Worm (Caenorhabditis elegans) whole organism, late embryonic: Measurements from ENCODE around the gene rga-4.
A peak's percentile ranks its signal among the peaks of the same experiment; 100 is the strongest.

Source experiments
- C08G9.2 ChIP-seq: sonication (generic microtip); optimal IDR thresholded peaks from 2 replicates; lab custom pipeline; 2016; ENCODE audit warnings: mild to moderate bottlenecking, missing genetic modification characterization, moderate library complexity, missing compliant biosample characterization
- C38D4.7 ChIP-seq: fragments of 200-800 bp; sonication (Bioruptor generic); optimal IDR thresholded peaks from 2 replicates; lab custom pipeline; 2018; ENCODE audit warnings: mild to moderate bottlenecking, missing genetic modification characterization, moderate library complexity, missing compliant biosample characterization
- F13H6.1 ChIP-seq: sonication (generic microtip); optimal IDR thresholded peaks from 2 replicates; lab custom pipeline; 2016; ENCODE audit warnings: missing genetic modification characterization, missing compliant biosample characterization
- K02D7.2 ChIP-seq: sonication (generic microtip); optimal IDR thresholded peaks from 2 replicates; lab custom pipeline; 2017; ENCODE audit warnings: mild to moderate bottlenecking, missing genetic modification characterization, missing compliant biosample characterization
- K09A11.1 ChIP-seq: sonication (generic microtip); optimal IDR thresholded peaks from 2 replicates; lab custom pipeline; 2017; ENCODE audit warnings: antibody characterized with exemption, mild to moderate bottlenecking, missing genetic modification characterization, missing compliant biosample characterization; ENCODE audit not compliant: insufficient read depth
- Y22D7AL.16 ChIP-seq: sonication (generic microtip); optimal IDR thresholded peaks from 2 replicates; lab custom pipeline; 2016; ENCODE audit warnings: missing genetic modification characterization, missing compliant biosample characterization
- ama-1 ChIP-seq: fragments of 150-350 bp; optimal IDR thresholded peaks from 2 replicates; lab custom pipeline; 2014
- ceh-14 ChIP-seq: sonication (generic microtip); optimal IDR thresholded peaks from 2 replicates; lab custom pipeline; 2016; ENCODE audit warnings: missing genotype, missing genetic modification characterization, missing compliant biosample characterization
- ceh-18 ChIP-seq: sonication (generic microtip); optimal IDR thresholded peaks from 2 replicates; lab custom pipeline; 2016; ENCODE audit warnings: missing genetic modification characterization, missing compliant biosample characterization
- ceh-45 ChIP-seq: fragments of 200-800 bp; sonication (Bioruptor generic); IDR thresholded peaks from 2 replicates; pipeline ENCODE4 v1.3.6; 2022; ENCODE audit warnings: missing genetic modification reagents, missing genetic modification characterization, missing compliant biosample characterization
- ceh-48 ChIP-seq: sonication (generic microtip); optimal IDR thresholded peaks from 2 replicates; lab custom pipeline; 2016; ENCODE audit warnings: missing genetic modification characterization, inconsistent platforms, missing compliant biosample characterization
- ceh-6 ChIP-seq: fragments of 200-800 bp; sonication (Bioruptor generic); optimal IDR thresholded peaks from 2 replicates; lab custom pipeline; 2018; ENCODE audit warnings: mild to moderate bottlenecking, missing genetic modification characterization, missing compliant biosample characterization
- dmd-4 ChIP-seq: sonication (generic microtip); optimal IDR thresholded peaks from 2 replicates; lab custom pipeline; 2016; ENCODE audit warnings: borderline replicate concordance, missing genetic modification characterization, missing compliant biosample characterization
- dve-1 ChIP-seq: sonication (generic microtip); optimal IDR thresholded peaks from 2 replicates; lab custom pipeline; 2017; ENCODE audit warnings: antibody characterized with exemption, mild to moderate bottlenecking, missing genetic modification characterization, missing compliant biosample characterization
- elt-2 ChIP-seq: sonication (generic microtip); optimal IDR thresholded peaks from 2 replicates; lab custom pipeline; 2016; ENCODE audit warnings: missing genetic modification reagents, missing genetic modification characterization, missing compliant biosample characterization
- elt-4 ChIP-seq: sonication (generic microtip); optimal IDR thresholded peaks from 2 replicates; lab custom pipeline; 2016; ENCODE audit warnings: missing genetic modification characterization, missing compliant biosample characterization
- fax-1 ChIP-seq: sonication (generic microtip); optimal IDR thresholded peaks from 2 replicates; lab custom pipeline; 2016; ENCODE audit warnings: missing genotype, missing genetic modification characterization, missing compliant biosample characterization
- fkh-6 ChIP-seq: sonication (generic microtip); optimal IDR thresholded peaks from 2 replicates; lab custom pipeline; 2016; ENCODE audit warnings: missing genetic modification characterization, missing compliant biosample characterization
- hlh-13 ChIP-seq: fragments of 200-800 bp; sonication (Bioruptor generic); optimal IDR thresholded peaks from 2 replicates; lab custom pipeline; 2018; ENCODE audit warnings: mild to moderate bottlenecking, missing genetic modification characterization, missing compliant biosample characterization
- hlh-15 ChIP-seq: sonication (generic microtip); optimal IDR thresholded peaks from 2 replicates; lab custom pipeline; 2016; ENCODE audit warnings: missing genetic modification characterization, missing compliant biosample characterization
- hlh-30 ChIP-seq: sonication (generic microtip); optimal IDR thresholded peaks from 2 replicates; lab custom pipeline; 2017; ENCODE audit warnings: antibody characterized with exemption, missing genetic modification characterization, missing compliant biosample characterization; ENCODE audit not compliant: insufficient read depth
- hlh-6 ChIP-seq: sonication (generic microtip); optimal IDR thresholded peaks from 2 replicates; lab custom pipeline; 2016; ENCODE audit warnings: missing genotype, missing genetic modification characterization, missing compliant biosample characterization
- lim-6 ChIP-seq: sonication (generic microtip); optimal IDR thresholded peaks from 2 replicates; lab custom pipeline; 2016; ENCODE audit warnings: missing genetic modification characterization, missing compliant biosample characterization
- lin-11 ChIP-seq: fragments of 200-800 bp; sonication (Bioruptor generic); optimal IDR thresholded peaks from 2 replicates; lab custom pipeline; 2018; ENCODE audit warnings: mild to moderate bottlenecking, missing genetic modification characterization, missing compliant biosample characterization
- mec-3 ChIP-seq: sonication (generic microtip); optimal IDR thresholded peaks from 2 replicates; lab custom pipeline; 2016; ENCODE audit warnings: borderline replicate concordance, missing genetic modification characterization, missing compliant biosample characterization
- nhr-11 ChIP-seq: fragments of 150-350 bp; optimal IDR thresholded peaks from 2 replicates; lab custom pipeline; 2014; ENCODE audit warnings: missing biosample characterization, missing genetic modification characterization
- npax-4 ChIP-seq: sonication (generic microtip); optimal IDR thresholded peaks from 2 replicates; lab custom pipeline; 2016; ENCODE audit warnings: missing genetic modification characterization, missing compliant biosample characterization
- pag-3 ChIP-seq: sonication (generic microtip); optimal IDR thresholded peaks from 2 replicates; lab custom pipeline; 2016; ENCODE audit warnings: missing compliant biosample characterization, missing genetic modification characterization, borderline replicate concordance
- pat-9 ChIP-seq: fragments of 200-800 bp; sonication (Bioruptor generic); optimal IDR thresholded peaks from 2 replicates; lab custom pipeline; 2018; ENCODE audit warnings: mild to moderate bottlenecking, missing genetic modification characterization, moderate library complexity, missing compliant biosample characterization
- pha-4 ChIP-seq: fragments of 150-350 bp; optimal IDR thresholded peaks from 2 replicates; lab custom pipeline; 2018; ENCODE audit warnings: missing biosample characterization, missing genetic modification reagents, missing genetic modification characterization
- pqm-1 ChIP-seq: sonication (generic microtip); optimal IDR thresholded peaks from 2 replicates; lab custom pipeline; 2016; ENCODE audit warnings: missing genetic modification characterization, missing compliant biosample characterization
- sox-4 ChIP-seq: sonication (generic microtip); optimal IDR thresholded peaks from 2 replicates; lab custom pipeline; 2017; ENCODE audit warnings: mild to moderate bottlenecking, missing genetic modification characterization, inconsistent platforms, missing compliant biosample characterization
- tbx-2 ChIP-seq: sonication (generic microtip); optimal IDR thresholded peaks from 2 replicates; lab custom pipeline; 2016; ENCODE audit warnings: missing genetic modification characterization, missing compliant biosample characterization
- tbx-7 ChIP-seq: sonication (generic microtip); optimal IDR thresholded peaks from 2 replicates; lab custom pipeline; 2016; ENCODE audit warnings: missing genotype, missing genetic modification characterization, missing compliant biosample characterization
- ttx-3 ChIP-seq: sonication (generic microtip); optimal IDR thresholded peaks from 2 replicates; lab custom pipeline; 2016; ENCODE audit warnings: missing genetic modification reagents, missing genetic modification characterization, missing compliant biosample characterization
- unc-55 ChIP-seq: sonication (generic microtip); optimal IDR thresholded peaks from 2 replicates; lab custom pipeline; 2017; ENCODE audit warnings: missing biosample characterization, missing genetic modification reagents, missing genetic modification characterization
- unc-86 ChIP-seq: sonication (generic microtip); optimal IDR thresholded peaks from 2 replicates; lab custom pipeline; 2016; ENCODE audit warnings: missing genetic modification characterization, missing compliant biosample characterization

rga-4 gene

DNA sequence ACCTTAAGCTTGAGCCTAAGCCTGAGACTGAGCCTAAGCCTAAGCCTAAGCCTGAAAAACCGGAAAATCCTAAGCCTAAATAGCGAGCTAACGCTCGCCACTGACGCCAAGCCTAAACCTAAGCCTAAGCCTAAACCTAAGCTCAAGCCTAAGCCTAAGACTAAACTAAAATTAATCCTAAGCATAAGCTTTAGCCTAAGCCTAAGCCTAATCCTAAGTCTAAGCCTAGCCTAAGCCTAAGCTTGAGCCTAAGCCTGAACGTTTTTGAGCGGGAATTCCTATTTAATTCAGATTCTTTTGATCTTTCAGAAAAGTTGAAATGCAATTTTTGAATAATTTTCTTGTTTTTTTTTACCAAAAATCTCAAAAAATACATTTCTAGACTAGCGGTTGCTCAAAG, 33.1 kb upstream of the rga-4 start:
- TF ChIP-seq dve-1 (peak; percentile 62), pha-4 (no peak), npax-4 (tag; lab: Kevin White, UChicago) (no peak), ceh-14 (no peak), dmd-4 (tag; lab: Kevin White, UChicago) (no peak)

DNA sequence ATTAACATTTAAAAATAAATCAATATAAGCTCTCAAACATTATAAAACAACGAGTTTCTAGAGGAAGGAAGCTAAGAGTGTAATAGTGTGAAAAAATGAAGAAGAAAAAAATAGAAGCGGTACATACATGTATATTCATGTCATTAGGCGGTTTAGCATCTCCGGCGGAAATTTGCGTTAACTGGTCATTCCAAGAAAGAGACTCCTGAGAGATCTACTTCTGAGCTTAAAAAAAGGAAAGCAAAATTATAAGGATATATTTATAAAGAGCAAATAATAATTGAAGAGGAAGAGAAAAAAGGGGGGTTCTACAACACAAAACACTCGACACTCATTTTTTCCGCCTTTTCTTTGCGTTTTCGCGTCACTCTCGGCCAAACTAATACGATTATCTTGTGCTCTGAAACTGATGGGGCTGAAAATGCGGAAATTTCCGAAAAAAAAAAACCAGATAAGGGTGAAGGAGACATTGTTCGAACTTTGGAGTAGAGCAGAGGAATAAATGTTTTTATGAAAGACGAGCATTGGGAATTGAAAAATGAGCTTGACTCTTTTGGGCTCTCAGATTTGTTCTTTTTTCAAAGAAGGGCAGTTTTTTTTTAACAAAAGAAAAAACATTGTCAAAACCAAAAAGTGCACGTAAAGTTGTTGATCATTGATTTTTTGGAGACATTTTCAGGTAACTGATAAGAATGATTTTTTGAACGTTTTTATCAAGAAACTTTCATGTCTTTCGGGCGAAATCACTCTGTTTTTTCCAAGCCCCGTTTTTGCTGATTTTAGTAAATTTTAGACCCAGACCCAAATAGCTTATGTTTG, 31.8 kb upstream of the rga-4 start:
- TF ChIP-seq ceh-6 (no peak), elt-2 (tag; lab: Kevin White, UChicago) (no peak), ceh-18 (tag; lab: Kevin White, UChicago) (no peak), fax-1 (tag; lab: Kevin White, UChicago) (no peak), unc-55 (GFP tag; lab: Kevin White, UChicago) (no peak), C38D4.7 (GFP tag; lab: Kevin White, UChicago) (no peak), lim-6 (tag; lab: Kevin White, UChicago) (no peak), F13H6.1 (tag; lab: Kevin White, UChicago) (no peak), tbx-2 (no peak), pag-3 (tag; lab: Kevin White, UChicago) (no peak), nhr-11 (tag; lab: Kevin White, UChicago) (no peak), tbx-7 (tag; lab: Kevin White, UChicago) (no peak), K09A11.1 (no peak), lin-11 (tag; lab: Kevin White, UChicago) (no peak)
- TF ChIP-seq, all 69 proteins: peak for 0

DNA sequence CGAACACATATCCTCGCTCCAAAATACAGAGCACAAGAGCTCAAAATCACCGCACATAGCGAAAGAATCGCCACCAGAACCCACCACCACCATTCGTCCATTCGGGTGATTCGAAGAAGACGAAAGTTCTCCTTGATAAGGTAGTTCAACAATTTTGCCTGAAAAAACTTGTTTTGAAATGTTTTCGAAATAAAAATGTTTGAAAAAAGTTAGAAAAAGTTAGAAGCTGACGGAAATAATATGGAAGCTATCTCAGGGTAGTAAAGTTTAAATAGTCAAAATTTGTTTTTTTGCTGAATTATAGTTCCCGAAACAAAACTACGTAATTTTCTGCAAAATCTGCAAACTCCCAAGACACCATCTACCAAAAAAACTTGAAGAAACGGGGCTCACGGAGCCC, 28.4 kb upstream of the rga-4 start, which contains the start of gene snt-5:
snt-5 (minus strand) TSS at position 101 of the 400 bp plus-strand sequence.
- no peak for TF ChIP-seq hlh-6 (tag; lab: Kevin White, UChicago)
- no peak for TF ChIP-seq nhr-11 (tag; lab: Kevin White, UChicago)
- no peak for TF ChIP-seq hlh-30 (tag; lab: Kevin White, UChicago)
- no peak for TF ChIP-seq ttx-3
- no peak for TF ChIP-seq hlh-15 (tag; lab: Kevin White, UChicago)
- no peak for TF ChIP-seq hlh-13 (GFP tag; lab: Kevin White, UChicago)
- TF ChIP-seq, all 69 proteins: peak for 0

DNA sequence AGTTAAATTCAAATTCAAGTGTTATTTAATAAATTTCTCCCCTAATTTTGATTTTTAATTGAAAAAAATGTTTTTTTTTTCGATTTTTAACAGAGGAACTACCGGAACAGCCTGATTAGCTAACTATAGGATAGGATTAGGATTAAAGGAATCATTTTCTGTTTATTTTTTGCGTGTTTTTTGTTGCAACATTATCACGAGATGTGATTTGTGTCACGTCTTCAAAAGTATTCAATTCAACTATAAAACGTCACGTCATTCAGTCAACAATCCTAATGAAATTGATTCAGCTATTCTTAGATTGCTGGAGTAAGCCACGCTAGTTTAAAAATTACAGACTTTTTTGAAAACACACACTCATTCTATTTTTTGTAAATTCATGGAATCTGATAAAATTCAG, 27.7 kb upstream of the rga-4 start:
- TF ChIP-seq C08G9.2 (no peak), mec-3 (no peak), ceh-48 (tag; lab: Kevin White, UChicago) (no peak), K02D7.2 (tag; lab: Kevin White, UChicago) (no peak), elt-4 (tag; lab: Kevin White, UChicago) (no peak), pat-9 (no peak), fkh-6 (tag; lab: Kevin White, UChicago) (no peak), Y22D7AL.16 (no peak), sox-4 (no peak), pag-3 (tag; lab: Kevin White, UChicago) (no peak), ama-1 (lab: Kevin White, UChicago) (no peak), unc-86 (tag; lab: Kevin White, UChicago) (no peak), tbx-7 (tag; lab: Kevin White, UChicago) (no peak), pqm-1 (no peak), ceh-45 (GFP tag; lab: Robert Waterston, UW) (no peak), pha-4 (no peak)
